Fruit fly (Drosophila melanogaster): Measurements from ENCODE around the gene Dci.

Dci gene

DNA sequence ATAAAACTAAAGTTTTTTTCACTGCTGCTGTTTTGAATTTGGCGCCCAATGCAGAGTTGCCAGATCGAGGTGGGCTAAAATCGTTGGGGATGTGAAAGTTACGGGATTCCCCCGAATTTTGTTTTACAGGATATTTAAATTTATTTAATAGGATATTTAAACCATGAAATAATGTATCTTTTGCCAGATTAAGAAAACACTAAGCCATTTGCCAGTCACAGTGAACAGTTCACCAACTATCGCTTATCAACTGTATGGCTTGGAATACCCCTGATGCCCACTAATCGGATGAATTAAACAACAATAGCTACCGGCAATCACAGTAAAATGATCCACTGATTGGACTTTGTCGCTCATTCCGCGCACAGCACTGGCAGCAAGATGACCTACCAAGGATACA is at the start of gene Dci:
TSS of gene Dci (plus strand) at position 286 of the 400 bp plus-strand sequence.
- TF ChIP-seq CG8159 (tag; optimal IDR thresholded peaks at IDR 0.05) (peak; percentile 43), CG32121 (GFP tag; IDR thresholded peaks at IDR 0.05) (peak; percentile 69), CG15710 (tag; optimal IDR thresholded peaks at IDR 0.05) (peak; percentile 49), D1 (tag; optimal IDR thresholded peaks at IDR 0.05) (no peak), CG4496 (GFP tag; IDR thresholded peaks at IDR 0.05) (peak; percentile 63; the same call in 1 of the 3 replicates), rn (GFP tag; IDR thresholded peaks at IDR 0.05) (no peak), CG9948 (tag; optimal IDR thresholded peaks at IDR 0.05) (no peak), CG17806 (tag; optimal IDR thresholded peaks at IDR 0.05) (peak; percentile 41), fd96Ca (GFP tag; IDR thresholded peaks at IDR 0.05) (peak; percentile 72), Snoo (tag; optimal IDR thresholded peaks at IDR 0.05) (no peak)

DNA sequence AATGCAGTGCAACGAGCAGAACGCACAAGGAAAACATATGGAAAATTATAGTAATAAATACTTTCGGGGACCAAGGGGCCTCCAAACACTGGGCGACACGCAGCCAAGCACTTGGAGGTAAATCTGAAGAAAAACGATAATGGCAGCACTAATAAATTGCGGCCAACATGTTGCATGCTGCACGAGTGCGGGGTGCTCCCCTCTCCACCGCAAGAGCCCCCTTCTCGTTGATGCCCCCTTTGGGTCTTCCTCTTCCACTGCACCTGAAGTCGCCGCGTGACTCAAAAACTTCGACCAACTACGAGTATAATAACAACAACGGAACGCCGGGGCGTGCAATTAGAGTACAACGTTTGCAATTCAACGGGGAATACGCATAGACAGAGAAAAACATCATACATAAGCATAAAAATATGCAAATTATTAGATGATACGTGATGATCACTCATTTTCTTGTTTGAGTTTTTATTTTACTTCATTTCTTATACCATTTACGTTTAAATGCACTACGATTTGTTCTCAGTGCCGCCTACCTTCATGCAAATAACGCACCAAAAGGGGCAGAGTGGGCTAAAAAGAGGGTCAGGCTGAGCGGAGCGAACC is 49.2 kb upstream of the Dci start:
- TF ChIP-seq Pif1B (GFP tag; optimal IDR thresholded peaks at IDR 0.05) (no peak), CG9948 (tag; optimal IDR thresholded peaks at IDR 0.05) (peak; percentile 77), CG17806 (tag; optimal IDR thresholded peaks at IDR 0.05) (peak; percentile 81), fd96Ca (GFP tag; IDR thresholded peaks at IDR 0.05) (peak; percentile 67; the same call in 2 of the 3 replicates), Ets98B (GFP tag; IDR thresholded peaks at IDR 0.05) (peak; percentile 74), rn (GFP tag; IDR thresholded peaks at IDR 0.05) (0 out of 2 replicates have a peak, but pooled peaks have one; percentile 60), CG34367 (tag; optimal IDR thresholded peaks at IDR 0.05) (peak; percentile 76), CG12605 (GFP tag; IDR thresholded peaks at IDR 0.05) (peak; percentile 61; the same call in 1 of the 2 replicates), CG8301 (tag; optimal IDR thresholded peaks at IDR 0.05) (peak; percentile 79), CG4496 (GFP tag; IDR thresholded peaks at IDR 0.05) (peak; percentile 81), CG10348 (GFP tag; IDR thresholded peaks at IDR 0.05) (no peak), CG14655 (GFP tag; optimal IDR thresholded peaks at IDR 0.05) (peak; percentile 78), D1 (tag; optimal IDR thresholded peaks at IDR 0.05) (no peak), CG15710 (tag; optimal IDR thresholded peaks at IDR 0.05) (peak; percentile 73), EcR (GFP tag; optimal IDR thresholded peaks at IDR 0.05) (no peak), gl (tag; optimal IDR thresholded peaks at IDR 0.05) (peak; percentile 43), Pif1A (GFP tag; optimal IDR thresholded peaks at IDR 0.05) (peak; percentile 37), CG13204 (GFP tag; optimal IDR thresholded peaks at IDR 0.05) (peak; percentile 24), CG8159 (tag; optimal IDR thresholded peaks at IDR 0.05) (peak; percentile 78), Snoo (tag; optimal IDR thresholded peaks at IDR 0.05) (peak; percentile 50), CG32121 (GFP tag; IDR thresholded peaks at IDR 0.05) (peak; percentile 77)

DNA sequence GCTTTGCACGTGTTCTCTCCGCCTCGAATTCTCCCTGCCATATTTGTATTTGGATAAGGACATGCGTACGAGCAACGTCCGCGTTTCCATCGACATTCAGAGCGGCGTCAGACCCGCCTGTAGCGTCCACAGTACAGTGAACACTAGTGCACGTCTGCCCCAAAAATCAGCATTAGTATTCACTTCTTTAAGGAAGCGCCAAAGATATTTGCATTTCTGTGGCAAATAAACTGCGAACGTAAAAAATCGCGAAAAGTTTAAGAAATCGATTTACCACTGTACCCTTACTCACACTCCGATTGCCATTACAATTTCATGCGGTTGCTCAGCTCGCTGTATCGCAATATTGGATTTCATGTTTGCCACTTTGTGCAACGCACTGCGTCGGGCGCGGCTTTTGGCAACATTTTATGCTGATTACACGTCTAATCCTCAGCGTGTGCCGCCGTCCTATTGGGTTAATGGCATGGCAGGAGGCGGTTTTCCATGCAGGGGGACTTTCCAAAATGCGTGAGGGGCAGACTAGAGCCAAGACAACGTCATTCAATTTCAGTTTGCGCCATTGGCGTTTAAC is 48.4 kb upstream of the Dci start:
- peak; percentile 96 for TF ChIP-seq Pif1B (GFP tag; optimal IDR thresholded peaks at IDR 0.05)
- TF ChIP-seq Ets98B (GFP tag; IDR thresholded peaks at IDR 0.05) = peak; percentile 96
- TF ChIP-seq CG10348 (GFP tag; IDR thresholded peaks at IDR 0.05) = peak; percentile 84
- peak; percentile 84 for TF ChIP-seq CG14655 (GFP tag; optimal IDR thresholded peaks at IDR 0.05)
- TF ChIP-seq CG34367 (tag; optimal IDR thresholded peaks at IDR 0.05) = peak; percentile 94
- peak; percentile 97 for TF ChIP-seq CG4496 (GFP tag; IDR thresholded peaks at IDR 0.05)
- peak; percentile 92 for TF ChIP-seq CG17806 (tag; optimal IDR thresholded peaks at IDR 0.05)
- peak; percentile 34 for TF ChIP-seq EcR (GFP tag; optimal IDR thresholded peaks at IDR 0.05)
- TF ChIP-seq rn (GFP tag; IDR thresholded peaks at IDR 0.05) = peak; percentile 94
- TF ChIP-seq CG8301 (tag; optimal IDR thresholded peaks at IDR 0.05) = peak; percentile 79
- peak; percentile 94 for TF ChIP-seq CG12605 (GFP tag; IDR thresholded peaks at IDR 0.05)
- peak; percentile 24 for TF ChIP-seq D1 (tag; optimal IDR thresholded peaks at IDR 0.05)
- peak; percentile 89 for TF ChIP-seq gl (tag; optimal IDR thresholded peaks at IDR 0.05)
- TF ChIP-seq Snoo (tag; optimal IDR thresholded peaks at IDR 0.05) = peak; percentile 98
- TF ChIP-seq CG8159 (tag; optimal IDR thresholded peaks at IDR 0.05) = peak; percentile 90
- peak; percentile 94 for TF ChIP-seq Pif1A (GFP tag; optimal IDR thresholded peaks at IDR 0.05)
- TF ChIP-seq CG32121 (GFP tag; IDR thresholded peaks at IDR 0.05) = peak; percentile 94
- TF ChIP-seq CG13204 (GFP tag; optimal IDR thresholded peaks at IDR 0.05) = peak; percentile 92
- peak; percentile 96 for TF ChIP-seq CG15710 (tag; optimal IDR thresholded peaks at IDR 0.05)
- peak; percentile 98 for TF ChIP-seq fd96Ca (GFP tag; IDR thresholded peaks at IDR 0.05)
- peak; percentile 88 for TF ChIP-seq CG9948 (tag; optimal IDR thresholded peaks at IDR 0.05)

DNA sequence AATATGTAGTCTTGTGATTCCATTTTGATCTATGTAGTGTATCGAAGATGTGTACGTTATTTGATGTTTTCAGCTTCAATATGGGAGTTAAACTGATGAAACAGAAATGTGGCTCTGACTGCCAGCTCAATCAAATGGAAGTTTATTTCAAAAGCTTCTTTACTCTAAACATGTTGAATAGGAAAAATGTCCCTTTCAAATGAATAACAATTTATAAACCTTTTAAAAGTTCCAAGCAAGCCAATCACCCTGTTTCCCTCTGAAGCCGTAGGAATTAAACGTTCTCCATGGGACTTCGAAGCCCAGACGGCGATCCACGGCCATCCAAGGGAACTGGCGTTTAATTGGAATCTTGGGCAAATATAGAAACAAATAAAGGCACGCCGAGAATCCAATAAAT is 47.2 kb upstream of the Dci start, which contains the start of gene CG13898:
TSS of gene CG13898 (minus strand) at position 101 of the 400 bp plus-strand sequence.
- no peak for TF ChIP-seq CG8301 (tag; optimal IDR thresholded peaks at IDR 0.05)
- no peak for TF ChIP-seq EcR (GFP tag; optimal IDR thresholded peaks at IDR 0.05)
- no peak for TF ChIP-seq CG17806 (tag; optimal IDR thresholded peaks at IDR 0.05)
- TF ChIP-seq CG12605 (GFP tag; IDR thresholded peaks at IDR 0.05) = no peak
- no peak for TF ChIP-seq Pif1B (GFP tag; optimal IDR thresholded peaks at IDR 0.05)

DNA sequence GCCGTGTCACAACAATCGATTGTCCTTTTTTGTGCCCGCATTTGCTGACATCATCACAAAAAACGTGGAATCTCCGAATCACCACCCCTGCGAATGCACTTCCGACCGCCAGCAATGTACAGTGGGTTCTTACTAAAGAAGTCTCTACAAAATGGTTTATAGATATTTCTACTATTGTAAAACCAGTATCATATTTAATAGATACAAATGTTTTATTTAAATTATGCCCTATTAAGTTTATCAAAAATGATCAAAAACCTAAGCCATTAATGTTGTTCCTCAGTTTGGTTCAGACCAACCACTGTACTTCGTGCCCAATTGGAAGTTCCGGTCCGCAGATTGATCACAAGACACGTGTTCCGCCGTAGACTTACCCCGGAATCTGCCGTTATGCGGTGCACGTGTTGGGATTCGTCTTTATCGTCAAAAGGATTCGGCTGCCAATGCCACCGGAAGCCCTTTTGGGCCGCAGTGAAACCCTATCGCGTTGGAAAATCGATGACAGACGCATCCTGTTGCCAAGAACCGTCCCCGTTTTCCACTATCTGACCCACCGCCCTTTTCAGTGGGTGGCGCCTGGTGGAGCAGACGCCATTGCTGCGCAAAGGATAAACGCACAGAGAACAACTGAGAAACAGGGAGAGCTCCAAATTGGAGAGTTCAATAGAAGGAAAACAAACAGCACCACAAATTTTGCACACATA is 46.4 kb upstream of the Dci start:
- peak; percentile 34 for TF ChIP-seq CG15710 (tag; optimal IDR thresholded peaks at IDR 0.05)
- peak; percentile 61 for TF ChIP-seq CG8159 (tag; optimal IDR thresholded peaks at IDR 0.05)
- peak; percentile 44 for TF ChIP-seq CG17806 (tag; optimal IDR thresholded peaks at IDR 0.05)
- TF ChIP-seq CG13204 (GFP tag; optimal IDR thresholded peaks at IDR 0.05) = no peak
- TF ChIP-seq D1 (tag; optimal IDR thresholded peaks at IDR 0.05) = no peak
- no peak for TF ChIP-seq Ets98B (GFP tag; IDR thresholded peaks at IDR 0.05)
- TF ChIP-seq CG12605 (GFP tag; IDR thresholded peaks at IDR 0.05) = no peak
- TF ChIP-seq Snoo (tag; optimal IDR thresholded peaks at IDR 0.05) = no peak
- peak; percentile 24; the same call in 2 of the 3 replicates for TF ChIP-seq CG4496 (GFP tag; IDR thresholded peaks at IDR 0.05)
- TF ChIP-seq CG14655 (GFP tag; optimal IDR thresholded peaks at IDR 0.05) = peak; percentile 29
- TF ChIP-seq rn (GFP tag; IDR thresholded peaks at IDR 0.05) = no peak
- no peak for TF ChIP-seq fd96Ca (GFP tag; IDR thresholded peaks at IDR 0.05)
- TF ChIP-seq CG34367 (tag; optimal IDR thresholded peaks at IDR 0.05) = peak; percentile 3
- TF ChIP-seq gl (tag; optimal IDR thresholded peaks at IDR 0.05) = no peak
- no peak for TF ChIP-seq Pif1B (GFP tag; optimal IDR thresholded peaks at IDR 0.05)
- peak; percentile 42 for TF ChIP-seq Pif1A (GFP tag; optimal IDR thresholded peaks at IDR 0.05)
- TF ChIP-seq EcR (GFP tag; optimal IDR thresholded peaks at IDR 0.05) = no peak
- no peak for TF ChIP-seq CG10348 (GFP tag; IDR thresholded peaks at IDR 0.05)
- TF ChIP-seq CG9948 (tag; optimal IDR thresholded peaks at IDR 0.05) = peak; percentile 36
- peak; percentile 4 for TF ChIP-seq CG8301 (tag; optimal IDR thresholded peaks at IDR 0.05)
- TF ChIP-seq CG32121 (GFP tag; IDR thresholded peaks at IDR 0.05) = no peak
